Worm (Caenorhabditis elegans) whole organism, young adult: Measurements from ENCODE around the gene T01B10.5.

ENCODE experiments used
- B0019.2 ChIP-seq: fragments of 200-800 bp; sonication (Bioruptor generic); conservative IDR thresholded peaks from 2 replicates; pipeline ENCODE4 v1.3.6; 2022; ENCODE audit warnings: missing genetic modification reagents, missing genetic modification characterization, missing compliant biosample characterization
- F10E7.11 ChIP-seq: sonication (generic microtip); optimal IDR thresholded peaks from 2 replicates; lab custom pipeline; 2017; ENCODE audit warnings: mild to moderate bottlenecking, missing genetic modification characterization, moderate library complexity, missing compliant biosample characterization
- F49E8.2 ChIP-seq: sonication (generic microtip); optimal IDR thresholded peaks from 3 replicates; lab custom pipeline; 2017; ENCODE audit warnings: missing genetic modification characterization, mild to moderate bottlenecking, missing compliant biosample characterization, antibody characterized with exemption, moderate library complexity; ENCODE audit not compliant: insufficient read depth
- F57C9.4 ChIP-seq: sonication (generic microtip); optimal IDR thresholded peaks from 2 replicates; lab custom pipeline; 2017; ENCODE audit warnings: mild to moderate bottlenecking, missing genetic modification characterization, missing compliant biosample characterization
- K11D2.4 ChIP-seq: fragments of 200-800 bp; sonication (Bioruptor generic); IDR thresholded peaks from 2 replicates; pipeline ENCODE4 v1.3.6; 2022; ENCODE audit warnings: missing genetic modification reagents, missing genetic modification characterization, missing compliant biosample characterization
- Y67H2A.10 ChIP-seq: fragments of 200-800 bp; sonication (Bioruptor generic); conservative IDR thresholded peaks from 2 replicates; pipeline ENCODE4 v1.3.6; 2022; ENCODE audit warnings: missing genetic modification reagents, missing genetic modification characterization, missing compliant biosample characterization
- ama-1 ChIP-seq, 3 experiments: fragments of 150-350 bp in 1 of 3; sonication (generic microtip) in 2 of 3; optimal IDR thresholded peaks; 2 replicates each; lab custom pipeline; 2014 to 2018; ENCODE audit warnings: missing biosample characterization in 2 of 3, missing genetic modification characterization in 2 of 3, missing genetic modification reagents in 2 of 3
- aptf-3 ChIP-seq: fragments of 200-800 bp; sonication (Bioruptor generic); IDR thresholded peaks from 2 replicates; pipeline ENCODE4 v1.3.6; 2022; ENCODE audit warnings: missing genetic modification characterization, missing compliant biosample characterization
- attf-3 ChIP-seq: fragments of 200-800 bp; sonication (Bioruptor generic); conservative IDR thresholded peaks from 2 replicates; pipeline ENCODE4 v1.3.6; 2022; ENCODE audit warnings: missing genetic modification reagents, missing genetic modification characterization, missing compliant biosample characterization
- attf-5 ChIP-seq: fragments of 200-800 bp; sonication (Bioruptor generic); optimal IDR thresholded peaks from 2 replicates; lab custom pipeline; 2018; ENCODE audit warnings: mild to moderate bottlenecking, missing genetic modification characterization, missing compliant biosample characterization
- cebp-1 ChIP-seq, 2 experiments: fragments of 200-800 bp in 1 of 2; sonication (Bioruptor generic) in 1 of 2; sonication (generic microtip) in 1 of 2; IDR thresholded peaks in 1 of 2; optimal IDR thresholded peaks in 1 of 2; 2 replicates each; pipeline versions ENCODE4 v1.3.6 to Lab custom; 2017 to 2022; ENCODE audit warnings: missing compliant biosample characterization in 2 of 2, missing genetic modification characterization in 2 of 2, mild to moderate bottlenecking in 1 of 2, missing genetic modification reagents in 1 of 2, moderate library complexity in 1 of 2
- cebp-2 ChIP-seq: fragments of 200-800 bp; sonication (Bioruptor generic); IDR thresholded peaks from 2 replicates; pipeline ENCODE4 v1.3.6; 2022; ENCODE audit warnings: missing genetic modification characterization, missing compliant biosample characterization
- ceh-79 ChIP-seq: sonication (generic microtip); optimal IDR thresholded peaks from 2 replicates; lab custom pipeline; 2017; ENCODE audit warnings: mild to moderate bottlenecking, missing genetic modification characterization, missing compliant biosample characterization
- chd-7 ChIP-seq: sonication (generic microtip); optimal IDR thresholded peaks from 2 replicates; lab custom pipeline; 2016; ENCODE audit warnings: mild to moderate bottlenecking, missing genetic modification characterization, moderate library complexity, missing compliant biosample characterization
- die-1 ChIP-seq: sonication (generic microtip); optimal IDR thresholded peaks from 2 replicates; lab custom pipeline; 2016; ENCODE audit warnings: missing genotype, mild to moderate bottlenecking, missing genetic modification characterization, missing compliant biosample characterization
- dox-1 ChIP-seq: fragments of 200-800 bp; sonication (Bioruptor generic); IDR thresholded peaks from 2 replicates; pipeline ENCODE4 v1.3.6; 2022; ENCODE audit warnings: missing genetic modification reagents, missing genetic modification characterization, missing compliant biosample characterization
- dpff-1 ChIP-seq: sonication (generic microtip); optimal IDR thresholded peaks from 2 replicates; lab custom pipeline; 2017; ENCODE audit warnings: mild to moderate bottlenecking, missing genetic modification characterization, missing compliant biosample characterization
- dpl-1 ChIP-seq: fragments of 150-350 bp; optimal IDR thresholded peaks from 2 replicates; lab custom pipeline; 2014; ENCODE audit warnings: missing biosample characterization, missing genetic modification reagents, missing genetic modification characterization
- efl-1 ChIP-seq: fragments of 150-350 bp; optimal IDR thresholded peaks from 2 replicates; lab custom pipeline; 2014; ENCODE audit warnings: missing biosample characterization, missing genetic modification reagents, missing genetic modification characterization
- fkh-3 ChIP-seq: sonication (generic microtip); optimal IDR thresholded peaks from 2 replicates; lab custom pipeline; 2016; ENCODE audit warnings: mild to moderate bottlenecking, missing genetic modification characterization, missing compliant biosample characterization
- gei-17 ChIP-seq: fragments of 200-800 bp; sonication (Bioruptor generic); optimal IDR thresholded peaks from 2 replicates; lab custom pipeline; 2018; ENCODE audit warnings: mild to moderate bottlenecking, missing genetic modification characterization, missing compliant biosample characterization
- hrde-1 ChIP-seq: sonication (generic microtip); optimal IDR thresholded peaks from 2 replicates; lab custom pipeline; 2016; ENCODE audit warnings: missing genetic modification characterization, mild to moderate bottlenecking, missing compliant biosample characterization, moderate library complexity, missing genotype, missing genetic modification reagents, borderline replicate concordance
- lin-26 ChIP-seq: fragments of 200-800 bp; sonication (Bioruptor generic); IDR thresholded peaks from 2 replicates; pipeline ENCODE4 v1.3.6; 2022; ENCODE audit warnings: missing genetic modification reagents, missing genetic modification characterization, missing compliant biosample characterization
- lir-1 ChIP-seq: fragments of 200-800 bp; sonication (Bioruptor generic); conservative IDR thresholded peaks from 2 replicates; pipeline ENCODE4 v1.3.6; 2022; ENCODE audit warnings: missing genetic modification reagents, missing genetic modification characterization, missing compliant biosample characterization
- lsy-27 ChIP-seq: sonication (generic microtip); optimal IDR thresholded peaks from 2 replicates; lab custom pipeline; 2017; ENCODE audit warnings: missing genetic modification characterization, mild to moderate bottlenecking, missing compliant biosample characterization, antibody characterized with exemption, missing genotype, borderline replicate concordance; ENCODE audit not compliant: insufficient read depth
- mel-28 ChIP-seq: sonication (generic microtip); optimal IDR thresholded peaks from 2 replicates; lab custom pipeline; 2016; ENCODE audit warnings: borderline replicate concordance, mild to moderate bottlenecking, missing genetic modification characterization, missing compliant biosample characterization
- nfya-1 ChIP-seq: sonication (generic microtip); optimal IDR thresholded peaks from 2 replicates; lab custom pipeline; 2017; ENCODE audit warnings: antibody characterized with exemption, missing compliant biosample characterization, missing genetic modification characterization, borderline replicate concordance; ENCODE audit not compliant: insufficient read depth
- nfyb-1 ChIP-seq: fragments of 200-800 bp; sonication (Bioruptor generic); IDR thresholded peaks from 2 replicates; pipeline ENCODE4 v1.3.6; 2022; ENCODE audit warnings: missing genetic modification reagents, missing genetic modification characterization, missing compliant biosample characterization
- pbrm-1 ChIP-seq: fragments of 200-800 bp; sonication (Bioruptor generic); IDR thresholded peaks from 2 replicates; pipeline ENCODE4 v1.3.6; 2022; ENCODE audit warnings: missing genetic modification reagents, missing genetic modification characterization, missing compliant biosample characterization
- snpc-1.3 ChIP-seq: sonication (generic microtip); optimal IDR thresholded peaks from 2 replicates; lab custom pipeline; 2017; ENCODE audit warnings: missing genetic modification characterization, mild to moderate bottlenecking, missing compliant biosample characterization, antibody characterized with exemption, moderate library complexity, missing genotype, missing genetic modification reagents; ENCODE audit not compliant: insufficient read depth
- snpc-4 ChIP-seq, 5 experiments: fragments of 150-350 bp in 1 of 5; sonication (generic microtip) in 4 of 5; optimal IDR thresholded peaks; 2 replicates each; lab custom pipeline; 2014 to 2018; ENCODE audit warnings: missing genetic modification characterization in 5 of 5, missing biosample characterization in 3 of 5, antibody characterized with exemption in 2 of 5, mild to moderate bottlenecking in 2 of 5, missing compliant biosample characterization in 2 of 5, missing genotype in 2 of 5, moderate library complexity in 2 of 5, missing genetic modification reagents in 1 of 5
- somi-1 ChIP-seq: fragments of 200-800 bp; sonication (Bioruptor generic); optimal IDR thresholded peaks from 2 replicates; lab custom pipeline; 2018; ENCODE audit warnings: mild to moderate bottlenecking, missing genetic modification characterization, missing compliant biosample characterization
- tlf-1 ChIP-seq: fragments of 200-800 bp; sonication (Bioruptor generic); optimal IDR thresholded peaks from 2 replicates; lab custom pipeline; 2018; ENCODE audit warnings: mild to moderate bottlenecking, missing genetic modification characterization, missing compliant biosample characterization
- xnd-1 ChIP-seq: sonication (generic microtip); optimal IDR thresholded peaks from 2 replicates; lab custom pipeline; 2016; ENCODE audit warnings: missing genotype, missing genetic modification reagents, missing genetic modification characterization, missing compliant biosample characterization
- ztf-28 ChIP-seq: fragments of 200-800 bp; sonication (Bioruptor generic); IDR thresholded peaks from 2 replicates; pipeline ENCODE4 v1.3.6; 2022; ENCODE audit warnings: missing genetic modification reagents, missing genetic modification characterization, missing compliant biosample characterization
- ztf-3 ChIP-seq: fragments of 200-800 bp; sonication (Bioruptor generic); optimal IDR thresholded peaks from 2 replicates; lab custom pipeline; 2018; ENCODE audit warnings: mild to moderate bottlenecking, missing genetic modification characterization, missing compliant biosample characterization

The T01B10.5 gene

DNA sequence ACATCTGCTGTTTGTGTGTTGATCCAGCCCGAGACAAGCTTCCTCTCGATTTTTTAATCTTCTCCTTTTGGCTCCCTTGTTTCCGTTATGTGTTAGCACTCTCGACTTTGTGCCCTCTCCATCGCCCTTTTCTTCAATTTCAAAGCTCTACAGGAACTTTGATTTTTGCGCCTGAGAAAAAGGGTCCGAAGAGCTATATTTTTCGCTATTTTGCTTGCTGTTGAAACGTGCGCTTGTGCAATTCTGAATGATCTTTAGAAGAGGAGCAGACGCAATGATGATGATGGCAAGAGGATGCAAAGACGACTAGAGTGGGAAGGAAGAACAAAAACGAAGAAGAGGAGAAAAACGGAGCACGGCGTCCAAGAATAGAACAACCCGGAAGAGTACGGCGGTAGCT, 13.4 kb upstream of the T01B10.5 start:
- no peak for TF ChIP-seq nfya-1 (tag; lab: Kevin White, UChicago)
- no peak for TF ChIP-seq attf-3 (GFP tag; lab: Robert Waterston, UW)
- no peak for TF ChIP-seq fkh-3 (tag; lab: Kevin White, UChicago)
- TF ChIP-seq efl-1 (GFP tag; lab: Kevin White, UChicago), result no peak
- no peak for TF ChIP-seq K11D2.4 (GFP tag; lab: Robert Waterston, UW)

DNA sequence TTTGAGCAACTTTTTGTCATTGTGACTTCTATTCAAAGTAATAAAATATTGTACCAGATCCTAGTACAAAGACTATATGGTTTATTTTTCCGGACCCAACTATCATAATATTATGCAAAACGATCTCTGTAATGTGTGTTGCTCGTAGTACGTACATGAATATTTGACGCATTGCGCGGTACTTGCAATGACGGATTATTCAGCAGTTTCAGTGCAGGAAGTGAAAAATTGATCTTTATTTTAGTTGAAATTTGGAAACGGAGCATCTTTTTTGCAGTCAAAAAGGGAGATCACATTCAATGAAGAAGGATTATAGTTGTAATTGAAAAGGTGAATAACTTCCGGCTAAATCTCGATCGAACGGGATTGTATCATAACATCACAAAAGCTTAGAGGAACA, 11.2 kb upstream of the T01B10.5 start:
- TF ChIP-seq somi-1 (no peak), B0019.2 (GFP tag; lab: Robert Waterston, UW) (no peak), F10E7.11 (tag; lab: Kevin White, UChicago) (no peak), lir-1 (GFP tag; lab: Robert Waterston, UW) (no peak), ztf-28 (GFP tag; lab: Robert Waterston, UW) (no peak), Y67H2A.10 (GFP tag; lab: Robert Waterston, UW) (no peak), snpc-4 (GFP tag; optimal IDR thresholded peaks at IDR 0.05; lab: Kevin White, UChicago) (no peak), snpc-4 (tag; optimal IDR thresholded peaks at IDR 0.05; lab: Kevin White, UChicago) (no peak), mel-28 (tag; lab: Kevin White, UChicago) (no peak), F49E8.2 (tag; lab: Kevin White, UChicago) (no peak), cebp-2 (no peak), die-1 (tag; lab: Kevin White, UChicago) (no peak), lin-26 (GFP tag; lab: Robert Waterston, UW) (no peak), nfya-1 (tag; lab: Kevin White, UChicago) (no peak), xnd-1 (tag; lab: Kevin White, UChicago) (no peak), cebp-1 (GFP tag; IDR thresholded peaks at IDR 0.05; lab: Robert Waterston, UW) (no peak), cebp-1 (tag; optimal IDR thresholded peaks at IDR 0.05; lab: Kevin White, UChicago) (no peak), tlf-1 (GFP tag; lab: Kevin White, UChicago) (no peak), snpc-1.3 (tag; lab: Kevin White, UChicago) (no peak), lsy-27 (no peak)

DNA sequence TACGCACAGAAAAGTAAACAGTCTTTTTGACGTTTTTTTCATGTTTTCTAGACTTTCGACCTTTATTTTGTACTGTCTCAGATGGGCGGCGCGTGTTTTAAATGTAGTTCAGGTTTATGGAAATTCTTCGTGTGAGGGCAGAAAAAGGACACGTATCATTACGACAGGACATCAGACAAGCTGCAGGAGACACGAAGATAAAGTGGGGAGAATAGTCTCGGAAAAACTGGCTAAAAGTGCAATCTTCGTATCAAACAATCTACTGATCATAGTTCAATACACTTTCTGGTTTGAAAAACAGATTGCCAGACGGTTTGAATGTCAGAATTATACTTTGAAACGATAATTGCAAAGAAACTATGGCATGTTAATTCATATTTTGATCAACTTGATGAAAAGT, 9.7 kb upstream of the T01B10.5 start:
- TF ChIP-seq dpl-1 (no peak), F57C9.4 (tag; lab: Kevin White, UChicago) (no peak), cebp-1 (GFP tag; IDR thresholded peaks at IDR 0.05; lab: Robert Waterston, UW) (no peak), cebp-1 (tag; optimal IDR thresholded peaks at IDR 0.05; lab: Kevin White, UChicago) (no peak), gei-17 (GFP tag; lab: Kevin White, UChicago) (no peak), Y67H2A.10 (GFP tag; lab: Robert Waterston, UW) (no peak), dpff-1 (tag; lab: Kevin White, UChicago) (no peak), dox-1 (GFP tag; lab: Robert Waterston, UW) (no peak), hrde-1 (tag; lab: Kevin White, UChicago) (no peak), pbrm-1 (GFP tag; lab: Robert Waterston, UW) (no peak), ama-1 (optimal IDR thresholded peaks at IDR 0.05; lab: Kevin White, UChicago) (no peak), ama-1 (GFP tag; optimal IDR thresholded peaks at IDR 0.05; lab: Kevin White, UChicago) (no peak), nfyb-1 (GFP tag; lab: Robert Waterston, UW) (no peak), attf-5 (GFP tag; lab: Kevin White, UChicago) (no peak), ceh-79 (tag; lab: Kevin White, UChicago) (no peak), ztf-3 (GFP tag; lab: Kevin White, UChicago) (no peak), aptf-3 (GFP tag; lab: Robert Waterston, UW) (no peak), chd-7 (tag; lab: Kevin White, UChicago) (no peak)
